Worm (Caenorhabditis elegans) whole organism, L2 larva: ENCODE results near the gene bath-36.
A peak's percentile ranks its signal among the peaks of the same experiment; 100 is the strongest.

Experiments
- C34F6.9 ChIP-seq: fragments of 150-350 bp; optimal IDR thresholded peaks from 2 replicates; lab custom pipeline; 2014; ENCODE audit warnings: missing biosample characterization, missing genetic modification characterization
- F13H6.1 ChIP-seq: sonication (generic microtip); optimal IDR thresholded peaks from 2 replicates; lab custom pipeline; 2016; ENCODE audit warnings: missing genetic modification characterization, missing compliant biosample characterization
- R02D3.7 ChIP-seq: fragments of 150-350 bp; optimal IDR thresholded peaks from 2 replicates; lab custom pipeline; 2014; ENCODE audit warnings: missing biosample characterization, missing genetic modification characterization
- Y55F3AM.14 ChIP-seq: fragments of 200-800 bp; sonication (Bioruptor generic); optimal IDR thresholded peaks from 2 replicates; lab custom pipeline; 2018; ENCODE audit warnings: mild to moderate bottlenecking, missing genetic modification characterization, missing compliant biosample characterization
- ZK546.5 ChIP-seq: sonication (generic microtip); optimal IDR thresholded peaks from 2 replicates; lab custom pipeline; 2017; ENCODE audit warnings: missing biosample characterization, missing genetic modification characterization
- alr-1 ChIP-seq: fragments of 150-350 bp; optimal IDR thresholded peaks from 2 replicates; lab custom pipeline; 2014; ENCODE audit warnings: missing biosample characterization, missing genetic modification characterization
- aly-2 ChIP-seq: fragments of 150-350 bp; optimal IDR thresholded peaks from 2 replicates; lab custom pipeline; 2014; ENCODE audit warnings: missing biosample characterization, missing genetic modification characterization
- ama-1 ChIP-seq: fragments of 150-350 bp; optimal IDR thresholded peaks from 2 replicates; lab custom pipeline; 2018; ENCODE audit warnings: inconsistent platforms
- blmp-1 ChIP-seq: sonication (generic microtip); optimal IDR thresholded peaks from 2 replicates; lab custom pipeline; 2017; ENCODE audit warnings: missing genetic modification characterization, mild to moderate bottlenecking, missing compliant biosample characterization, antibody characterized with exemption, moderate library complexity; ENCODE audit not compliant: insufficient read depth
- ceh-16 ChIP-seq: fragments of 150-350 bp; optimal IDR thresholded peaks from 2 replicates; lab custom pipeline; 2014; ENCODE audit warnings: missing biosample characterization, missing genetic modification characterization
- ceh-82 ChIP-seq: fragments of 150-350 bp; optimal IDR thresholded peaks from 2 replicates; lab custom pipeline; 2014; ENCODE audit warnings: missing biosample characterization, missing genetic modification characterization
- crh-2 ChIP-seq: sonication (generic microtip); optimal IDR thresholded peaks from 2 replicates; lab custom pipeline; 2017; ENCODE audit warnings: missing biosample characterization, missing genetic modification characterization
- dmd-4 ChIP-seq: sonication (generic microtip); optimal IDR thresholded peaks from 2 replicates; lab custom pipeline; 2017; ENCODE audit warnings: missing biosample characterization, missing genetic modification characterization
- egl-27 ChIP-seq: sonication (generic microtip); optimal IDR thresholded peaks from 3 replicates; lab custom pipeline; 2017; ENCODE audit warnings: missing biosample characterization, missing genetic modification reagents, missing genetic modification characterization
- elt-1 ChIP-seq: fragments of 150-350 bp; optimal IDR thresholded peaks from 2 replicates; lab custom pipeline; 2014; ENCODE audit warnings: missing biosample characterization, missing genetic modification characterization
- elt-3 ChIP-seq: sonication (generic microtip); optimal IDR thresholded peaks from 2 replicates; lab custom pipeline; 2017; ENCODE audit warnings: missing biosample characterization, missing genetic modification characterization
- fos-1 ChIP-seq: fragments of 150-350 bp; optimal IDR thresholded peaks from 2 replicates; lab custom pipeline; 2014; ENCODE audit warnings: missing biosample characterization, missing genetic modification characterization
- gmeb-1 ChIP-seq: fragments of 150-350 bp; optimal IDR thresholded peaks from 2 replicates; lab custom pipeline; 2014; ENCODE audit warnings: missing biosample characterization, missing genetic modification characterization
- lin-11 ChIP-seq: fragments of 150-350 bp; sonication (generic microtip); optimal IDR thresholded peaks from 2 replicates; lab custom pipeline; 2014; ENCODE audit warnings: missing biosample characterization, missing genetic modification characterization, inconsistent platforms, mixed read lengths
- lin-13 ChIP-seq: fragments of 150-350 bp; optimal IDR thresholded peaks from 2 replicates; lab custom pipeline; 2014; ENCODE audit warnings: missing biosample characterization, missing genetic modification reagents, missing genetic modification characterization
- lin-39 ChIP-seq: fragments of 150-350 bp; optimal IDR thresholded peaks from 2 replicates; lab custom pipeline; 2014; ENCODE audit warnings: missing biosample characterization, missing genetic modification reagents, missing genetic modification characterization
- lsy-2 ChIP-seq, 2 experiments: fragments of 150-350 bp in 1 of 2; sonication (generic microtip) in 1 of 2; optimal IDR thresholded peaks; 2 replicates each; lab custom pipeline; 2014 to 2017; ENCODE audit warnings: missing biosample characterization in 2 of 2, missing genetic modification characterization in 2 of 2
- mab-5 ChIP-seq: fragments of 150-350 bp; optimal IDR thresholded peaks from 2 replicates; lab custom pipeline; 2014; ENCODE audit warnings: missing biosample characterization, missing genetic modification characterization
- mbf-1 ChIP-seq: sonication (generic microtip); optimal IDR thresholded peaks from 2 replicates; lab custom pipeline; 2017; ENCODE audit warnings: missing biosample characterization, missing genetic modification characterization
- mdl-1 ChIP-seq, 2 experiments: fragments of 150-350 bp in 1 of 2; sonication (generic microtip) in 1 of 2; optimal IDR thresholded peaks; 2 replicates each; lab custom pipeline; 2017; ENCODE audit warnings: missing biosample characterization in 2 of 2, missing genetic modification characterization in 2 of 2
- nhr-10 ChIP-seq: sonication (generic microtip); optimal IDR thresholded peaks from 2 replicates; lab custom pipeline; 2017; ENCODE audit warnings: missing biosample characterization, missing genetic modification characterization
- nhr-11 ChIP-seq: fragments of 150-350 bp; optimal IDR thresholded peaks from 2 replicates; lab custom pipeline; 2014; ENCODE audit warnings: missing biosample characterization, missing genetic modification characterization
- nhr-12 ChIP-seq: fragments of 150-350 bp; optimal IDR thresholded peaks from 2 replicates; lab custom pipeline; 2014; ENCODE audit warnings: missing biosample characterization, missing genetic modification characterization
- nhr-129 ChIP-seq: fragments of 150-350 bp; optimal IDR thresholded peaks from 2 replicates; lab custom pipeline; 2014; ENCODE audit warnings: missing biosample characterization, missing genetic modification characterization
- nhr-21 ChIP-seq: fragments of 150-350 bp; optimal IDR thresholded peaks from 2 replicates; lab custom pipeline; 2014; ENCODE audit warnings: missing biosample characterization, missing genetic modification characterization
- nhr-23 ChIP-seq: fragments of 150-350 bp; optimal IDR thresholded peaks from 2 replicates; lab custom pipeline; 2014; ENCODE audit warnings: missing biosample characterization, missing genetic modification reagents, missing genetic modification characterization
- nhr-237 ChIP-seq: fragments of 150-350 bp; optimal IDR thresholded peaks from 2 replicates; lab custom pipeline; 2014; ENCODE audit warnings: missing biosample characterization, missing genetic modification characterization
- nhr-25 ChIP-seq: fragments of 150-350 bp; sonication (generic microtip); optimal IDR thresholded peaks from 3 replicates; lab custom pipeline; 2014; ENCODE audit warnings: missing biosample characterization, missing genetic modification characterization
- nhr-6 ChIP-seq: fragments of 150-350 bp; optimal IDR thresholded peaks from 2 replicates; lab custom pipeline; 2014; ENCODE audit warnings: missing biosample characterization, missing genetic modification characterization
- nhr-77 ChIP-seq: fragments of 150-350 bp; optimal IDR thresholded peaks from 2 replicates; lab custom pipeline; 2014; ENCODE audit warnings: missing biosample characterization, missing genetic modification characterization
- peb-1 ChIP-seq: fragments of 150-350 bp; optimal IDR thresholded peaks from 2 replicates; lab custom pipeline; 2014; ENCODE audit warnings: missing biosample characterization, missing genetic modification characterization
- sem-4 ChIP-seq: fragments of 150-350 bp; optimal IDR thresholded peaks from 2 replicates; lab custom pipeline; 2014; ENCODE audit warnings: missing biosample characterization, missing genetic modification reagents, missing genetic modification characterization
- skn-1 ChIP-seq: sonication (generic microtip); optimal IDR thresholded peaks from 2 replicates; lab custom pipeline; 2017; ENCODE audit warnings: missing biosample characterization, missing genetic modification characterization
- sma-3 ChIP-seq: sonication (generic microtip); optimal IDR thresholded peaks from 2 replicates; lab custom pipeline; 2016; ENCODE audit warnings: missing genetic modification reagents, missing genetic modification characterization, missing compliant biosample characterization
- sma-9 ChIP-seq, 2 experiments: fragments of 150-350 bp in 1 of 2; sonication (generic microtip) in 1 of 2; optimal IDR thresholded peaks; 2 replicates each; lab custom pipeline; 2014 to 2016; ENCODE audit warnings: missing genetic modification characterization in 2 of 2, mild to moderate bottlenecking in 1 of 2, missing biosample characterization in 1 of 2, missing compliant biosample characterization in 1 of 2, missing genetic modification reagents in 1 of 2, moderate library complexity in 1 of 2
- snpc-4 ChIP-seq: fragments of 150-350 bp; optimal IDR thresholded peaks from 2 replicates; lab custom pipeline; 2014; ENCODE audit warnings: missing biosample characterization, missing genetic modification characterization
- unc-39 ChIP-seq: fragments of 150-350 bp; optimal IDR thresholded peaks from 2 replicates; lab custom pipeline; 2014; ENCODE audit warnings: missing biosample characterization, missing genetic modification characterization
- unc-55 ChIP-seq: fragments of 150-350 bp; sonication (generic microtip); optimal IDR thresholded peaks from 3 replicates; lab custom pipeline; 2014; ENCODE audit warnings: missing biosample characterization, missing genetic modification reagents, missing genetic modification characterization
- unc-62 ChIP-seq: fragments of 150-350 bp; optimal IDR thresholded peaks from 2 replicates; lab custom pipeline; 2014; ENCODE audit warnings: missing biosample characterization, missing genetic modification reagents, missing genetic modification characterization
- zag-1 ChIP-seq: fragments of 150-350 bp; optimal IDR thresholded peaks from 2 replicates; lab custom pipeline; 2014; ENCODE audit warnings: missing biosample characterization, missing genetic modification characterization
- ztf-1 ChIP-seq: fragments of 200-800 bp; sonication (Bioruptor generic); conservative IDR thresholded peaks from 2 replicates; pipeline ENCODE4 v1.3.6; 2022; ENCODE audit warnings: missing genetic modification characterization, missing compliant biosample characterization
- ztf-11 ChIP-seq: sonication (generic microtip); optimal IDR thresholded peaks from 2 replicates; lab custom pipeline; 2017; ENCODE audit warnings: missing biosample characterization, missing genetic modification characterization
- ztf-4 ChIP-seq: fragments of 150-350 bp; optimal IDR thresholded peaks from 2 replicates; lab custom pipeline; 2014; ENCODE audit warnings: missing biosample characterization, missing genetic modification characterization

bath-36 gene

ce11 chrV:15187083-15188057, at the start of gene bath-36, which contains the start of gene cyn-7:
bath-36 (plus strand) TSS chrV:15187888.
cyn-7 (minus strand) TSS chrV:15187378.
- TF ChIP-seq sma-3 (peak; percentile 88), lin-11 (tag; lab: Kevin White, UChicago) (no peak), nhr-21 (tag; lab: Kevin White, UChicago) (peak; percentile 61), nhr-23 (tag; lab: Kevin White, UChicago) (no peak), ztf-1 (GFP tag; lab: Robert Waterston, UW) (no peak), peb-1 (tag; lab: Kevin White, UChicago) (no peak), lin-39 (tag; lab: Kevin White, UChicago) (no peak), sem-4 (peak; percentile 24), nhr-129 (tag; lab: Kevin White, UChicago) (peak; percentile 71), elt-3 (no peak), nhr-237 (tag; lab: Kevin White, UChicago) (no peak), egl-27 (tag; lab: Kevin White, UChicago) (peak; percentile 70), lsy-2 (tag; optimal IDR thresholded peaks at IDR 0.05; lab: Kevin White, UChicago) (peak; percentile 71 to 87), alr-1 (tag; lab: Kevin White, UChicago) (no peak), skn-1 (no peak), unc-39 (tag; lab: Kevin White, UChicago) (no peak), ceh-82 (tag; lab: Kevin White, UChicago) (no peak), R02D3.7 (peak; percentile 9), nhr-6 (tag; lab: Kevin White, UChicago) (no peak), Y55F3AM.14 (GFP tag; lab: Kevin White, UChicago) (no peak), elt-1 (tag; lab: Kevin White, UChicago) (no peak), C34F6.9 (tag; lab: Kevin White, UChicago) (peak; percentile 86), crh-2 (tag; lab: Kevin White, UChicago) (peak; percentile 82), mab-5 (tag; lab: Kevin White, UChicago) (peak; percentile 3), unc-55 (peak; percentile 67), dmd-4 (no peak), ama-1 (lab: Kevin White, UChicago) (no peak), fos-1 (peak; percentile 89), blmp-1 (tag; lab: Kevin White, UChicago) (peak; percentile 86), nhr-12 (no peak), unc-62 (GFP tag; lab: Kevin White, UChicago) (no peak), ZK546.5 (tag; lab: Kevin White, UChicago) (no peak), nhr-11 (tag; lab: Kevin White, UChicago) (no peak), nhr-77 (tag; lab: Kevin White, UChicago) (no peak), ztf-4 (peak; percentile 34), gmeb-1 (tag; lab: Kevin White, UChicago) (peak; percentile 86), ztf-11 (tag; lab: Kevin White, UChicago) (no peak), zag-1 (no peak), nhr-10 (tag; lab: Kevin White, UChicago) (no peak), lin-13 (GFP tag; lab: Kevin White, UChicago) (peak; percentile 70), sma-9 (GFP tag; optimal IDR thresholded peaks at IDR 0.05; lab: Kevin White, UChicago) (peak; percentile 72), sma-9 (tag; optimal IDR thresholded peaks at IDR 0.05; lab: Kevin White, UChicago) (no peak), ceh-16 (tag; lab: Kevin White, UChicago) (no peak), snpc-4 (tag; lab: Kevin White, UChicago) (peak; percentile 28), nhr-25 (tag; lab: Kevin White, UChicago) (peak; percentile 75), F13H6.1 (tag; lab: Kevin White, UChicago) (peak; percentile 78), aly-2 (tag; lab: Kevin White, UChicago) (no peak), mbf-1 (tag; lab: Kevin White, UChicago) (no peak), mdl-1 (tag; optimal IDR thresholded peaks at IDR 0.05; lab: Kevin White, UChicago) (peak in 1 of 2 experiments; percentile 18)
